Worm (Caenorhabditis elegans) whole organism, L3 larva: ENCODE results near the gene C18H2.5.
A peak's percentile ranks its signal among the peaks of the same experiment; 100 is the strongest.

Experiments
- R02D3.7 ChIP-seq: fragments of 150-350 bp; optimal IDR thresholded peaks from 2 replicates; lab custom pipeline; 2014; ENCODE audit warnings: missing biosample characterization, missing genetic modification characterization
- ZK546.5 ChIP-seq: sonication (generic microtip); optimal IDR thresholded peaks from 2 replicates; lab custom pipeline; 2017; ENCODE audit warnings: missing biosample characterization, missing genetic modification characterization
- aly-2 ChIP-seq: fragments of 150-350 bp; optimal IDR thresholded peaks from 2 replicates; lab custom pipeline; 2014; ENCODE audit warnings: missing biosample characterization, missing genetic modification characterization
- ama-1 ChIP-seq: fragments of 150-350 bp; optimal IDR thresholded peaks from 2 replicates; lab custom pipeline; 2018
- ceh-28 ChIP-seq: fragments of 150-350 bp; optimal IDR thresholded peaks from 2 replicates; lab custom pipeline; 2014; ENCODE audit warnings: missing biosample characterization, missing genetic modification reagents, missing genetic modification characterization
- ceh-82 ChIP-seq: fragments of 150-350 bp; optimal IDR thresholded peaks from 2 replicates; lab custom pipeline; 2014; ENCODE audit warnings: missing biosample characterization, missing genetic modification characterization
- ceh-9 ChIP-seq: sonication (generic microtip); optimal IDR thresholded peaks from 2 replicates; lab custom pipeline; 2018; ENCODE audit warnings: missing biosample characterization, missing genetic modification characterization
- daf-12 ChIP-seq: fragments of 150-350 bp; optimal IDR thresholded peaks from 2 replicates; lab custom pipeline; 2014; ENCODE audit warnings: missing biosample characterization, missing genetic modification reagents, missing genetic modification characterization
- egl-27 ChIP-seq: sonication (generic microtip); optimal IDR thresholded peaks from 4 replicates; lab custom pipeline; 2017; ENCODE audit warnings: missing biosample characterization, missing genetic modification reagents, missing genetic modification characterization
- elt-1 ChIP-seq: fragments of 150-350 bp; optimal IDR thresholded peaks from 2 replicates; lab custom pipeline; 2014; ENCODE audit warnings: missing biosample characterization, missing genetic modification characterization
- elt-2 ChIP-seq: sonication (generic microtip); optimal IDR thresholded peaks from 2 replicates; lab custom pipeline; 2016; ENCODE audit warnings: missing genetic modification reagents, mild to moderate bottlenecking, missing genetic modification characterization, missing compliant biosample characterization
- eor-1 ChIP-seq, 2 experiments: fragments of 150-350 bp; optimal IDR thresholded peaks; 2 replicates each; lab custom pipeline; 2014 to 2018; ENCODE audit warnings: missing biosample characterization in 2 of 2, missing genetic modification characterization in 2 of 2
- fkh-2 ChIP-seq: fragments of 150-350 bp; optimal IDR thresholded peaks from 2 replicates; lab custom pipeline; 2014; ENCODE audit warnings: missing biosample characterization, missing genetic modification reagents, missing genetic modification characterization
- jun-1 ChIP-seq: fragments of 150-350 bp; optimal IDR thresholded peaks from 2 replicates; lab custom pipeline; 2014; ENCODE audit warnings: missing biosample characterization, missing genetic modification reagents, missing genetic modification characterization
- lin-15B ChIP-seq: fragments of 150-350 bp; optimal IDR thresholded peaks from 2 replicates; lab custom pipeline; 2014; ENCODE audit warnings: missing biosample characterization, missing genetic modification characterization
- lin-39 ChIP-seq: fragments of 150-350 bp; optimal IDR thresholded peaks from 2 replicates; lab custom pipeline; 2018; ENCODE audit warnings: missing biosample characterization, missing genetic modification reagents, missing genetic modification characterization
- lsy-12 ChIP-seq: sonication (generic microtip); optimal IDR thresholded peaks from 2 replicates; lab custom pipeline; 2016; ENCODE audit warnings: mild to moderate bottlenecking, missing genetic modification characterization, missing compliant biosample characterization
- mml-1 ChIP-seq: fragments of 150-350 bp; sonication (generic microtip); optimal IDR thresholded peaks from 3 replicates; lab custom pipeline; 2014; ENCODE audit warnings: missing biosample characterization, missing genetic modification characterization
- nfya-1 ChIP-seq: sonication (generic microtip); optimal IDR thresholded peaks from 2 replicates; lab custom pipeline; 2017; ENCODE audit warnings: missing genetic modification characterization, mild to moderate bottlenecking, missing compliant biosample characterization, antibody characterized with exemption, moderate library complexity; ENCODE audit not compliant: insufficient read depth
- nhr-11 ChIP-seq: fragments of 150-350 bp; optimal IDR thresholded peaks from 2 replicates; lab custom pipeline; 2014; ENCODE audit warnings: missing biosample characterization, missing genetic modification characterization
- nhr-12 ChIP-seq: fragments of 150-350 bp; optimal IDR thresholded peaks from 2 replicates; lab custom pipeline; 2014; ENCODE audit warnings: missing biosample characterization, missing genetic modification characterization
- nhr-23 ChIP-seq: fragments of 150-350 bp; optimal IDR thresholded peaks from 2 replicates; lab custom pipeline; 2014; ENCODE audit warnings: missing biosample characterization, missing genetic modification reagents, missing genetic modification characterization
- nhr-237 ChIP-seq: fragments of 150-350 bp; optimal IDR thresholded peaks from 2 replicates; lab custom pipeline; 2014; ENCODE audit warnings: missing biosample characterization, missing genetic modification characterization
- nhr-25 ChIP-seq: sonication (generic microtip); optimal IDR thresholded peaks from 2 replicates; lab custom pipeline; 2017; ENCODE audit warnings: missing biosample characterization, missing genetic modification characterization
- nhr-28 ChIP-seq: fragments of 150-350 bp; optimal IDR thresholded peaks from 2 replicates; lab custom pipeline; 2014; ENCODE audit warnings: missing biosample characterization, missing genetic modification characterization
- nhr-43 ChIP-seq: sonication (generic microtip); optimal IDR thresholded peaks from 2 replicates; lab custom pipeline; 2016; ENCODE audit warnings: mild to moderate bottlenecking, missing genetic modification characterization, missing compliant biosample characterization; ENCODE audit not compliant: poor library complexity, severe bottlenecking
- nhr-67 ChIP-seq: fragments of 150-350 bp; optimal IDR thresholded peaks from 2 replicates; lab custom pipeline; 2014; ENCODE audit warnings: missing biosample characterization, missing genetic modification characterization
- nhr-77 ChIP-seq: fragments of 150-350 bp; optimal IDR thresholded peaks from 2 replicates; lab custom pipeline; 2014; ENCODE audit warnings: missing biosample characterization, missing genetic modification characterization
- pha-4 ChIP-seq: fragments of 150-350 bp; optimal IDR thresholded peaks from 2 replicates; lab custom pipeline; 2014; ENCODE audit warnings: missing biosample characterization, missing genetic modification reagents, missing genetic modification characterization
- pqm-1 ChIP-seq: fragments of 150-350 bp; optimal IDR thresholded peaks from 2 replicates; lab custom pipeline; 2017; ENCODE audit warnings: missing biosample characterization, missing genetic modification characterization, inconsistent platforms
- sea-2 ChIP-seq: fragments of 150-350 bp; sonication (generic microtip); optimal IDR thresholded peaks from 4 replicates; lab custom pipeline; 2014; ENCODE audit warnings: missing biosample characterization, missing genetic modification reagents, missing genetic modification characterization
- unc-62 ChIP-seq: fragments of 150-350 bp; sonication (generic microtip); optimal IDR thresholded peaks from 4 replicates; lab custom pipeline; 2014; ENCODE audit warnings: missing biosample characterization, missing genetic modification reagents, missing genetic modification characterization
- ztf-11 ChIP-seq: fragments of 150-350 bp; optimal IDR thresholded peaks from 2 replicates; lab custom pipeline; 2014; ENCODE audit warnings: missing biosample characterization, missing genetic modification characterization
- ztf-4 ChIP-seq: fragments of 150-350 bp; optimal IDR thresholded peaks from 2 replicates; lab custom pipeline; 2014; ENCODE audit warnings: missing biosample characterization, missing genetic modification characterization

C18H2.5 gene

ce11 chrIII:7694274-7694673, at the start of gene C18H2.5:
Gene C18H2.5 (minus strand): TSS chrIII:7694374.
- TF ChIP-seq nhr-237 (tag; lab: Kevin White, UChicago) (no peak), nhr-25 (no peak), nhr-12 (tag; lab: Kevin White, UChicago) (no peak), ZK546.5 (tag; lab: Kevin White, UChicago) (no peak), nhr-67 (tag; lab: Kevin White, UChicago) (no peak), R02D3.7 (tag; lab: Kevin White, UChicago) (no peak), sea-2 (GFP tag; lab: Kevin White, UChicago) (no peak), aly-2 (tag; lab: Kevin White, UChicago) (no peak), ceh-9 (tag; lab: Kevin White, UChicago) (no peak), ztf-4 (tag; lab: Kevin White, UChicago) (no peak), lsy-12 (tag; lab: Kevin White, UChicago) (no peak), nhr-11 (tag; lab: Kevin White, UChicago) (no peak), unc-62 (GFP tag; lab: Kevin White, UChicago) (no peak), pha-4 (tag; lab: Kevin White, UChicago) (no peak), elt-2 (tag; lab: Kevin White, UChicago) (no peak), nhr-77 (tag; lab: Kevin White, UChicago) (no peak)

ce11 chrIII:7743183-7743582, 49.0 kb upstream of the C18H2.5 start:
- TF ChIP-seq jun-1 (tag; lab: Kevin White, UChicago) (no peak), nfya-1 (tag; lab: Kevin White, UChicago) (no peak), lin-15B (tag; lab: Kevin White, UChicago) (no peak), pqm-1 (tag; lab: Kevin White, UChicago) (no peak), nhr-43 (tag; lab: Kevin White, UChicago) (no peak), pha-4 (tag; lab: Kevin White, UChicago) (no peak), ceh-82 (tag; lab: Kevin White, UChicago) (no peak), ceh-28 (tag; lab: Kevin White, UChicago) (no peak), nhr-25 (no peak), mml-1 (tag; lab: Kevin White, UChicago) (no peak), nhr-67 (tag; lab: Kevin White, UChicago) (no peak)

ce11 chrIII:7737646-7738258, 43.6 kb upstream of the C18H2.5 start:
- TF ChIP-seq jun-1 (tag; lab: Kevin White, UChicago) = peak; percentile 31
- TF ChIP-seq ztf-4 (tag; lab: Kevin White, UChicago) = peak; percentile 40
- TF ChIP-seq ama-1 = peak; percentile 40
- no peak for TF ChIP-seq nfya-1 (tag; lab: Kevin White, UChicago)
- TF ChIP-seq elt-1 (tag; lab: Kevin White, UChicago) = no peak
- TF ChIP-seq lsy-12 (tag; lab: Kevin White, UChicago) = peak; percentile 3

DNA sequence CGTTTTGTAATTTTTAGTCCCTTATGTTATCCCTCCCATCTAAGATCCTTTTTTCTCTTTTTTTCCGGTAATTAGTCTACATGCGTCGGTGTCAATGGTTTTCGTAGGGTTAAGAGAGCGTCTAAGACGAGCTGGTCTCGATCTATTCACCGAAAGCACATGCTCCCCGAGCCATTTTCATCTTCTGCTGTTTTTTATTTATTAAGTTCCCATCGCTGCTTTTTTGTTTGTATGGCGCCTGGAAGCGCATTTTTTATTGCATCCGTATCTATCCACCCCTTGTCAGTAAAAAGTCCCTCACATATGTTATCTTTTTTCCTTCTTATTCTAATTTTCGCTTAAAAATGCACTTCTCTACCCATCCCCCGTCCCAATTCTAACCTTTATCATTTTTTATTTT, 42.6 kb upstream of the C18H2.5 start:
- TF ChIP-seq ceh-28 (tag; lab: Kevin White, UChicago) = no peak
- no peak for TF ChIP-seq elt-2 (tag; lab: Kevin White, UChicago)
- TF ChIP-seq nhr-43 (tag; lab: Kevin White, UChicago) = no peak
- no peak for TF ChIP-seq lin-39
- no peak for TF ChIP-seq eor-1 (tag; optimal IDR thresholded peaks at IDR 0.05; lab: Kevin White, UChicago)
- no peak for TF ChIP-seq nhr-23 (tag; lab: Kevin White, UChicago)
- TF ChIP-seq nhr-67 (tag; lab: Kevin White, UChicago) = no peak
- no peak for TF ChIP-seq ztf-4 (tag; lab: Kevin White, UChicago)
- TF ChIP-seq ama-1 = no peak
- no peak for TF ChIP-seq lin-15B (tag; lab: Kevin White, UChicago)
- no peak for TF ChIP-seq nhr-28
- TF ChIP-seq elt-1 (tag; lab: Kevin White, UChicago) = no peak
- no peak for TF ChIP-seq nfya-1 (tag; lab: Kevin White, UChicago)
- no peak for TF ChIP-seq unc-62 (GFP tag; lab: Kevin White, UChicago)
- TF ChIP-seq fkh-2 (tag; lab: Kevin White, UChicago) = no peak
- TF ChIP-seq egl-27 (tag; lab: Kevin White, UChicago) = no peak
- no peak for TF ChIP-seq ztf-11 (tag; lab: Kevin White, UChicago)
- no peak for TF ChIP-seq jun-1 (tag; lab: Kevin White, UChicago)
- TF ChIP-seq pha-4 (tag; lab: Kevin White, UChicago) = no peak
- TF ChIP-seq daf-12 (tag; lab: Kevin White, UChicago) = no peak
